Worm (Caenorhabditis elegans): ENCODE measurements around the gene sdz-8.

The sdz-8 gene

DNA sequence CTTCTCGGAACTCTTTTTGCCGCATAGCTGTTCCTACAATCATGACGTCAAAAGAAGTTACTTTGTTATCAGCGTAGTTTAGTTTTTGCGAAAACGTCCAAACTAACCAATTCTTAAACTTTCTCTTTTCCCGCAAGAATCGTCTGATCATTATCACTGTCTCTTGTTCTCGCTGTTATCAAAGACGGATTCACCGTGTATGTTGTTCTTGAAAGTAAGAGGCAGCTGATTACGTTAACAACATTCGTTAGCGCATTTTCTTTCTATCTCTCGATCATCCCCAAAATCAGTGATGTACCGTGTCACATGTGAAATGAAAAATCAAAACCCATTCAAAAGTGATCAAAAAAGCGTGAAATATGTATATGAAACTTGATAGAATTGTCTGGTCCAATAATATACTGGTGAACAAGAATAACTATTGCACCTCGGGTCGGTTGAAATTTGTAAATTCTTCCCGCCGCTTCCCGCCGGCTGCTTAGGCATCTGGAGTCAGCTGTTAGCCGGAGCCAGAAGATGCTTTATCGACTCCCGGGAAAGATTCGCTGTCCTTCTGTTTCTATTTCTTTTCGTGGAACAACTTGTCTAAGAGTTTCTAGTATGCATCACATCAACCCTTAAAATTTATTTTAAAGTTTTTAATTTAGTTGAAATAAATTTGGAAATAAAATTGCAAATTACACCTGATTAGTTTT, 18.7 kb upstream of the sdz-8 start:
- TF ChIP-seq sdc-2 (tag; optimal IDR thresholded peaks at IDR 0.05), result no peak
- TF ChIP-seq elt-2 (tag; optimal IDR thresholded peaks at IDR 0.05), result peak; percentile 67
- no peak for TF ChIP-seq nfya-1 (tag; optimal IDR thresholded peaks at IDR 0.05)

DNA sequence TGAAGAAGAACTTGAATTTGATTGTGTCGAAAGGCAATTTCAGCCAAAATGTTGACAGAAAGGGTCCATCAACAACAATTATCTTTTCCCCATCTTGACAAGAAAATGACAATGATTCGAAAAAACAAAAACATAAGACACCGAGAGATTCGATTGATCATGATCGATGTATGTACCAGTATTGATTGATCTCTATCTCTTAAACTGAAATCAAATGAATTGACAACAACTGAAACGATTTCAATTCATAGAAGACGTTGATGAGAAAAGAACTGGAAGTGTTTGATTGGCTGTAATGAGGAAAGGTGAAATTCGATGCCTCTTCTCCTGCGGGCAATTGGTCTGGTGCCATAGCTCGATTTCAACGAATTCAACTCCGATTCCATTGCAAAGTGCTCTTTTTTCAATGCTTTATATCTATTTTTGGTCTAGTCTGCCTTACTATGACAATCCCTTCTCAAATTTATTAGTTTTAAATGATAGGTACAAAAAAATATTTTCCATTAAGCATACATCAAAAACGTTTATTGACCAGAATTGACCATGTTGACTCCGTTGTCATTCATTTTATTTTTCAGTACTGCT, 17.5 kb upstream of the sdz-8 start:
- TF ChIP-seq eyg-1 (tag; optimal IDR thresholded peaks at IDR 0.05) (no peak), sox-4 (tag; optimal IDR thresholded peaks at IDR 0.05) (no peak), unc-55 (GFP tag; optimal IDR thresholded peaks at IDR 0.05) (no peak), pax-1 (tag; optimal IDR thresholded peaks at IDR 0.05) (no peak), pha-4 (tag; optimal IDR thresholded peaks at IDR 0.05) (no peak)

DNA sequence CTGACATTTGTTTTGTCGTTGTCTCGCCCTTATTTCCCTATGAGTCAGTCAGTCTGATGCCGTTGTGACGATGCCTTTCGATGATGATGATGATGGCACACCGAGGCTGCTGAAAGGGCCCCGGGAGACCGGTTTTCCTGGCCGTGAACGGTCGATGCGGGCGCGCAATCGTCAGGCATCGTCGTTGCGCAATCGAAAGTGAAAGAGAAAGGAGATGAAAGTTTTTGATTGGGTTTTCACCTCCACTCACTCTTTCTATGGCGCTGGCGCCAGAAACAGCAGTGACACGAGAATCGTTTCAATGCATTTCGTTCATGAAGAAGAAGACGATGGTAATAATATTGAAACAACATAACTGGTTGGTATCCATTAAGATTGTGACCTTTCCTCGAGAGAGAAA, 17.0 kb upstream of the sdz-8 start:
- TF ChIP-seq ets-4 (tag; optimal IDR thresholded peaks at IDR 0.05) (no peak), hlh-6 (tag; optimal IDR thresholded peaks at IDR 0.05) (no peak)

DNA sequence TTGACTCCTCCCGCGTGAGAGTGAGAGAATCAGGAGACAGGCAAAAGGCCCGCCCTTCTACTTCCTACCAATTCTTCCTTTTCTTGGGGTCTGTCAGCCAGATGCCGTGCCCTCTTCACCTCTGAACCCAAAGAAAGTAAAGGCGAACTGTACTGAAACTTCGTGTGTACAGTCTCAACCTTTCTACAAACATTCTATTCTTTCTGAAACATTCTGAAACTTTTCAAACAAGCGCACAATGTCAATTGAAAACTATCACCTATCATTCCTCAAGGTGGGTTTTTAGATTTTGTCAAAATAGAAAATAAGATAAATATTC, 16.5 kb upstream of the sdz-8 start:
- no peak for TF ChIP-seq odd-2 (tag; optimal IDR thresholded peaks at IDR 0.05)
- no peak for TF ChIP-seq K02D7.2 (tag; optimal IDR thresholded peaks at IDR 0.05)
- TF ChIP-seq che-1 (tag; optimal IDR thresholded peaks at IDR 0.05), result no peak
- no peak for TF ChIP-seq ztf-16 (tag; optimal IDR thresholded peaks at IDR 0.05)

DNA sequence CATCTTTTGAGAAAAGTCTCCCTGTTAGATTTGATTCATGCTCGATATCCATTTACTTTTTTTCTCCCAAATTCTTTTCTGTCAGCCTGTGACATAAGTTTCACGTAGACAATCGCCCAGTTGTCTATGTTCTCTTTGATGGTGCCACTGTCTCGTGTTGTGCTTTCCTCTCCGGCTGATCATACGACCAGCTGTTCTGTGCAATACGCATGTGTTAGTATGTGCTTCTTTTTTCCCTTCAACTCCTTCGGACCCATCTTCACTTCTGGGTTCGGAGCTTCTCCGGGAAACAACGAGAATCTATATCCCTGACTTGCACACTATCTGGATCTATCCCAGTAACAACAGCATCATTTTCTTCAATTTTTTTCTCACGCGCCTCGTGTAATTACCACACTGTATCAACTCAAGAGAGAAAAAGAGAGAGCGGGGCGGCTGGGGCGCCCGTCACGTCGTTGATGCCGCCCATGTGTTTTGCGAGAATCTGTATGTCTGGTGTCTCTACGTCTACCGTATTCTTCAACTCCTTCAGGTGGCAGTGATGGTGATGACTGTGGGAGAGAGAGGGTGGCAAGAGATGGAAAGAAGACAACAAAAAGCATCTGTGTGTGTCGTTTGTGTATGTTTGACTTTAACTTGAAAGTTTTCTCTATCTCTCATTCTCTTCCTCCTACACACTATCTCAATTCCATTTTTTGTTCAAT, 16.0 kb upstream of the sdz-8 start:
- TF ChIP-seq mec-3 (tag; optimal IDR thresholded peaks at IDR 0.05; ENCODE audit: borderline replicate concordance), result no peak
- TF ChIP-seq rnt-1 (tag; optimal IDR thresholded peaks at IDR 0.05), result peak; percentile 55
- no peak for TF ChIP-seq lim-6 (tag; optimal IDR thresholded peaks at IDR 0.05)
- TF ChIP-seq ceh-6 (GFP tag; optimal IDR thresholded peaks at IDR 0.05), result no peak
- peak; percentile 96 for TF ChIP-seq ceh-18 (tag; optimal IDR thresholded peaks at IDR 0.05)
- no peak for TF ChIP-seq pat-9 (tag; optimal IDR thresholded peaks at IDR 0.05)
- TF ChIP-seq unc-55 (GFP tag; optimal IDR thresholded peaks at IDR 0.05), result peak; percentile 29
- no peak for TF ChIP-seq pha-4 (tag; optimal IDR thresholded peaks at IDR 0.05)
- no peak for TF ChIP-seq pag-3 (tag; optimal IDR thresholded peaks at IDR 0.05; ENCODE audit: borderline replicate concordance)
- TF ChIP-seq T23F11.4 (GFP tag; optimal IDR thresholded peaks at IDR 0.05), result peak; percentile 18
- peak; percentile 55 for TF ChIP-seq tbx-2 (tag; optimal IDR thresholded peaks at IDR 0.05)
- TF ChIP-seq sdc-2 (tag; optimal IDR thresholded peaks at IDR 0.05), result peak; percentile 30
- TF ChIP-seq tbx-7 (tag; optimal IDR thresholded peaks at IDR 0.05), result no peak
- TF ChIP-seq hlh-30 (tag; optimal IDR thresholded peaks at IDR 0.05; ENCODE audit: insufficient read depth), result peak; percentile 32
- TF ChIP-seq unc-42 (tag; optimal IDR thresholded peaks at IDR 0.05), result no peak
- TF ChIP-seq ztf-16 (tag; optimal IDR thresholded peaks at IDR 0.05), result peak; percentile 30
- TF ChIP-seq ceh-48 (tag; optimal IDR thresholded peaks at IDR 0.05), result no peak
- TF ChIP-seq gmeb-2 (tag; optimal IDR thresholded peaks at IDR 0.05), result no peak
- TF ChIP-seq pqm-1 (tag; optimal IDR thresholded peaks at IDR 0.05), result peak; percentile 4
- TF ChIP-seq hlh-13 (GFP tag; optimal IDR thresholded peaks at IDR 0.05), result no peak
- TF ChIP-seq hlh-8 (tag; optimal IDR thresholded peaks at IDR 0.05), result peak; percentile 92
- TF ChIP-seq hlh-6 (tag; optimal IDR thresholded peaks at IDR 0.05), result no peak
- no peak for TF ChIP-seq ceh-9 (tag; optimal IDR thresholded peaks at IDR 0.05)
- peak; percentile 6 for TF ChIP-seq F13H6.1 (tag; optimal IDR thresholded peaks at IDR 0.05)
- peak; percentile 33 for TF ChIP-seq ets-4 (tag; optimal IDR thresholded peaks at IDR 0.05)
- no peak for TF ChIP-seq fkh-10 (GFP tag; optimal IDR thresholded peaks at IDR 0.05)
- TF ChIP-seq C08G9.2 (tag; optimal IDR thresholded peaks at IDR 0.05), result peak; percentile 22
- TF ChIP-seq unc-86 (tag; optimal IDR thresholded peaks at IDR 0.05), result no peak
- no peak for TF ChIP-seq ceh-2 (tag; optimal IDR thresholded peaks at IDR 0.05)
- no peak for TF ChIP-seq elt-2 (tag; optimal IDR thresholded peaks at IDR 0.05)
- peak; percentile 44 for TF ChIP-seq ceh-31 (tag; optimal IDR thresholded peaks at IDR 0.05)
